Fruit fly (Drosophila melanogaster) whole organism, embryonic: ENCODE measurements around the gene ball.

Experiments used
- Aef1 ChIP-seq: fragments of 200-800 bp; sonication (Bioruptor generic); IDR thresholded peaks from 3 replicates; pipeline ENCODE4 v1.3.6; 2022; ENCODE audit warnings: missing biosample characterization, missing genetic modification characterization
- B-H1 ChIP-seq: fragments of 200-800 bp; sonication (Bioruptor generic); IDR thresholded peaks from 3 replicates; pipeline ENCODE4 v1.3.6; 2022; ENCODE audit warnings: missing biosample characterization, missing genetic modification characterization
- CG11696 ChIP-seq: fragments of 200-800 bp; sonication (Bioruptor generic); IDR thresholded peaks from 2 replicates; pipeline ENCODE4 v1.3.6; 2022; ENCODE audit warnings: missing biosample characterization, missing genetic modification characterization
- CG12071 ChIP-seq: fragments of 200-800 bp; sonication (Bioruptor generic); optimal IDR thresholded peaks from 3 replicates; lab custom pipeline; 2018; ENCODE audit warnings: missing biosample characterization, mild to moderate bottlenecking, missing genetic modification characterization
- CG12155 ChIP-seq: fragments of 200-800 bp; sonication (Bioruptor generic); optimal IDR thresholded peaks from 3 replicates; lab custom pipeline; 2016; ENCODE audit warnings: missing biosample characterization, missing genetic modification characterization
- CG12769 ChIP-seq: fragments of 200-800 bp; sonication (Bioruptor generic); optimal IDR thresholded peaks from 2 replicates; lab custom pipeline; 2019; ENCODE audit warnings: missing biosample characterization, mild to moderate bottlenecking, missing genetic modification characterization, moderate library complexity
- CG12942 ChIP-seq: fragments of 200-800 bp; sonication (Bioruptor generic); optimal IDR thresholded peaks from 3 replicates; lab custom pipeline; 2016; ENCODE audit warnings: missing biosample characterization, missing genetic modification characterization
- CG1792 ChIP-seq: fragments of 200-800 bp; sonication (Bioruptor generic); optimal IDR thresholded peaks from 2 replicates; lab custom pipeline; 2016; ENCODE audit warnings: missing biosample characterization, missing genetic modification characterization
- CG18262 ChIP-seq: fragments of 200-800 bp; optimal IDR thresholded peaks from 3 replicates; lab custom pipeline; 2019; ENCODE audit warnings: missing biosample characterization, mild to moderate bottlenecking, missing genetic modification characterization, moderate library complexity
- CG1832 ChIP-seq: fragments of 200-800 bp; sonication (Bioruptor generic); optimal IDR thresholded peaks from 2 replicates; lab custom pipeline; 2017; ENCODE audit warnings: missing biosample characterization, mild to moderate bottlenecking, missing genetic modification characterization, inconsistent platforms
- CG18764 ChIP-seq: fragments of 200-800 bp; sonication (Bioruptor generic); optimal IDR thresholded peaks from 3 replicates; lab custom pipeline; 2016; ENCODE audit warnings: missing biosample characterization, missing genetic modification characterization
- CG2712 ChIP-seq: fragments of 200-800 bp; optimal IDR thresholded peaks from 3 replicates; lab custom pipeline; 2019; ENCODE audit warnings: missing biosample characterization, mild to moderate bottlenecking, missing genetic modification characterization, moderate library complexity
- CG2889 ChIP-seq: fragments of 200-800 bp; sonication (Bioruptor generic); IDR thresholded peaks from 3 replicates; pipeline ENCODE4 v1.3.6; 2022; ENCODE audit warnings: missing biosample characterization, missing genetic modification characterization
- CG30403 ChIP-seq: fragments of 200-800 bp; sonication (Bioruptor generic); optimal IDR thresholded peaks from 3 replicates; lab custom pipeline; 2016; ENCODE audit warnings: missing biosample characterization, missing genetic modification characterization
- CG34422 ChIP-seq: fragments of 200-800 bp; sonication (Bioruptor generic); IDR thresholded peaks from 3 replicates; pipeline ENCODE4 v1.3.6; 2022; ENCODE audit warnings: missing biosample characterization, missing genetic modification characterization
- CG4820 ChIP-seq: fragments of 200-800 bp; sonication (Bioruptor generic); optimal IDR thresholded peaks from 3 replicates; lab custom pipeline; 2016; ENCODE audit warnings: missing biosample characterization, missing genetic modification characterization
- CG6689 ChIP-seq: fragments of 200-800 bp; sonication (Bioruptor generic); IDR thresholded peaks from 2 replicates; pipeline ENCODE4 v1.3.6; 2022; ENCODE audit warnings: missing biosample characterization, missing genetic modification characterization
- CG7271 ChIP-seq: fragments of 200-800 bp; sonication (Bioruptor generic); optimal IDR thresholded peaks from 2 replicates; lab custom pipeline; 2018; ENCODE audit warnings: missing biosample characterization, mild to moderate bottlenecking, missing genetic modification characterization, moderate library complexity
- CkIIα-i1 ChIP-seq: fragments of 200-800 bp; sonication (Bioruptor generic); IDR thresholded peaks from 2 replicates; pipeline ENCODE4 v1.3.6; 2022; ENCODE audit warnings: missing biosample characterization, missing genetic modification characterization
- CrebB ChIP-seq: fragments of 200-800 bp; sonication (Bioruptor generic); optimal IDR thresholded peaks from 3 replicates; lab custom pipeline; 2018; ENCODE audit warnings: missing biosample characterization, mild to moderate bottlenecking, missing genetic modification characterization
- Dip2 ChIP-seq: fragments of 200-800 bp; sonication (Bioruptor generic); IDR thresholded peaks from 2 replicates; pipeline ENCODE4 v1.3.6; 2022; ENCODE audit warnings: missing biosample characterization, missing genetic modification characterization
- Doc2 ChIP-seq: fragments of 200-800 bp; sonication (Bioruptor generic); IDR thresholded peaks from 2 replicates; pipeline ENCODE4 v1.3.6; 2022; ENCODE audit warnings: missing biosample characterization, missing genetic modification characterization
- Fer2 ChIP-seq: fragments of 200-800 bp; sonication (Bioruptor generic); optimal IDR thresholded peaks from 2 replicates; lab custom pipeline; 2018; ENCODE audit warnings: missing biosample characterization, mild to moderate bottlenecking, missing genetic modification characterization, moderate library complexity
- Hr78 ChIP-seq, 2 experiments: fragments of 200-800 bp in 1 of 2; fragments of >200 bp in 1 of 2; sonication (Bioruptor generic) in 1 of 2; optimal IDR thresholded peaks; 2 replicates each; lab custom pipeline; 2017 to 2019; ENCODE audit warnings: missing biosample characterization in 2 of 2, missing genetic modification characterization in 2 of 2, mild to moderate bottlenecking in 1 of 2, moderate library complexity in 1 of 2
- Hsf ChIP-seq: fragments of 200-800 bp; sonication (Bioruptor generic); optimal IDR thresholded peaks from 3 replicates; lab custom pipeline; 2016; ENCODE audit warnings: missing biosample characterization, missing genetic modification characterization
- Lpt ChIP-seq: fragments of >200 bp; optimal IDR thresholded peaks from 2 replicates; lab custom pipeline; 2018; ENCODE audit warnings: missing biosample characterization, missing genetic modification characterization
- MBD-R2 ChIP-seq: fragments of 200-800 bp; sonication (Bioruptor generic); IDR thresholded peaks from 2 replicates; pipeline ENCODE4 v1.3.6; 2022; ENCODE audit warnings: missing biosample characterization, missing genetic modification characterization
- Max ChIP-seq: fragments of 200-800 bp; sonication (Bioruptor generic); optimal IDR thresholded peaks from 2 replicates; lab custom pipeline; 2016; ENCODE audit warnings: missing biosample characterization, mild to moderate bottlenecking, missing genetic modification characterization
- Nf-YB ChIP-seq: fragments of 200-800 bp; sonication (Bioruptor generic); optimal IDR thresholded peaks from 3 replicates; lab custom pipeline; 2019; ENCODE audit warnings: missing biosample characterization, mild to moderate bottlenecking, missing genetic modification characterization, moderate library complexity
- Opbp ChIP-seq: fragments of 200-800 bp; sonication (Bioruptor generic); IDR thresholded peaks from 3 replicates; pipeline ENCODE4 v1.3.6; 2022; ENCODE audit warnings: missing biosample characterization, missing genetic modification characterization; ENCODE audit not compliant: partially characterized antibody
- Optix ChIP-seq: fragments of 200-800 bp; sonication (Bioruptor generic); IDR thresholded peaks from 3 replicates; pipeline ENCODE4 v1.3.6; 2022; ENCODE audit warnings: missing biosample characterization, missing genetic modification characterization
- Sry-β ChIP-seq: fragments of 200-800 bp; sonication (Bioruptor generic); optimal IDR thresholded peaks from 2 replicates; lab custom pipeline; 2018; ENCODE audit warnings: missing biosample characterization, mild to moderate bottlenecking, missing genetic modification characterization, moderate library complexity
- ab ChIP-seq: fragments of 200-800 bp; sonication (Bioruptor generic); optimal IDR thresholded peaks from 2 replicates; lab custom pipeline; 2016; ENCODE audit warnings: missing biosample characterization, missing genetic modification characterization
- abd-A ChIP-seq: fragments of 200-800 bp; sonication (Bioruptor generic); optimal IDR thresholded peaks from 3 replicates; lab custom pipeline; 2019; ENCODE audit warnings: missing biosample characterization, mild to moderate bottlenecking, missing genetic modification characterization, moderate library complexity
- aop ChIP-seq: fragments of 200-800 bp; sonication (Bioruptor generic); IDR thresholded peaks from 2 replicates; pipeline ENCODE4 v1.3.6; 2022; ENCODE audit warnings: missing biosample characterization, missing genetic modification characterization
- bsh ChIP-seq, 2 experiments: fragments of 200-800 bp; sonication (Bioruptor generic); optimal IDR thresholded peaks; 2 replicates each; lab custom pipeline; 2017 to 2018; ENCODE audit warnings: mild to moderate bottlenecking in 2 of 2, missing biosample characterization in 2 of 2, missing genetic modification characterization in 2 of 2, moderate library complexity in 1 of 2
- ci ChIP-seq: fragments of 200-800 bp; sonication (Bioruptor generic); IDR thresholded peaks from 3 replicates; pipeline ENCODE4 v1.3.6; 2022; ENCODE audit warnings: missing biosample characterization, missing genetic modification characterization
- dmrt11E ChIP-seq: fragments of 200-800 bp; sonication (Bioruptor generic); optimal IDR thresholded peaks from 3 replicates; lab custom pipeline; 2018; ENCODE audit warnings: missing biosample characterization, mild to moderate bottlenecking, missing genetic modification characterization, moderate library complexity
- fu2 ChIP-seq: fragments of 200-800 bp; sonication (Bioruptor generic); optimal IDR thresholded peaks from 2 replicates; lab custom pipeline; 2016; ENCODE audit warnings: missing biosample characterization, missing genetic modification characterization
- hkb ChIP-seq, 2 experiments: fragments of 200-800 bp in 1 of 2; fragments of >200 bp in 1 of 2; sonication (Bioruptor generic) in 1 of 2; IDR thresholded peaks in 1 of 2; optimal IDR thresholded peaks in 1 of 2; 2 replicates each; pipeline versions ENCODE4 v1.3.6 to Lab custom; 2017 to 2022; ENCODE audit warnings: missing biosample characterization in 1 of 2, missing genetic modification characterization in 1 of 2
- klu ChIP-seq: fragments of 200-800 bp; sonication (Bioruptor generic); IDR thresholded peaks from 2 replicates; pipeline ENCODE4 v1.3.6; 2022; ENCODE audit warnings: missing biosample characterization, missing genetic modification characterization
- lab ChIP-seq: fragments of 200-800 bp; sonication (Bioruptor generic); optimal IDR thresholded peaks from 3 replicates; lab custom pipeline; 2017; ENCODE audit warnings: missing biosample characterization, missing genetic modification characterization, mild to moderate bottlenecking, moderate library complexity, missing genetic modification reagents
- lmd ChIP-seq: fragments of 200-800 bp; sonication (Bioruptor generic); IDR thresholded peaks from 2 replicates; pipeline ENCODE4 v1.3.6; 2022; ENCODE audit warnings: missing biosample characterization, missing genetic modification characterization
- nmo ChIP-seq: fragments of 200-800 bp; sonication (Bioruptor generic); optimal IDR thresholded peaks from 2 replicates; lab custom pipeline; 2018; ENCODE audit warnings: missing biosample characterization, mild to moderate bottlenecking, missing genetic modification characterization, moderate library complexity
- slou ChIP-seq: fragments of 200-800 bp; sonication (Bioruptor generic); optimal IDR thresholded peaks from 3 replicates; lab custom pipeline; 2016; ENCODE audit warnings: missing biosample characterization, missing genetic modification characterization
- sr ChIP-seq: fragments of 200-800 bp; sonication (Bioruptor generic); IDR thresholded peaks from 3 replicates; pipeline ENCODE4 v1.3.6; 2022; ENCODE audit warnings: missing biosample characterization, missing genetic modification characterization
- unpg ChIP-seq: fragments of 200-800 bp; sonication (Bioruptor generic); optimal IDR thresholded peaks from 3 replicates; lab custom pipeline; 2018; ENCODE audit warnings: missing biosample characterization, mild to moderate bottlenecking, missing genetic modification characterization, moderate library complexity
- z ChIP-seq: fragments of 200-800 bp; sonication (Bioruptor generic); IDR thresholded peaks from 3 replicates; pipeline ENCODE4 v1.3.6; 2022; ENCODE audit warnings: missing biosample characterization, missing genetic modification characterization

Gene ball

dm6 chr3R:26892764-26893163 lies 26.2 kb upstream of the ball start (continued):
- TF ChIP-seq nmo (GFP tag; lab: Kevin White, UChicago) (peak; percentile 48), CG7271 (tag; lab: Kevin White, UChicago) (no peak), CG12942 (GFP tag; lab: Kevin White, UChicago) (no peak), CG6689 (no peak), bsh (GFP tag; optimal IDR thresholded peaks at IDR 0.05; lab: Kevin White, UChicago) (peak; percentile 11 to 37), Max (GFP tag; lab: Kevin White, UChicago) (no peak), aop (GFP tag; lab: Robert Waterston, UW) (no peak), Aef1 (GFP tag; lab: Robert Waterston, UW) (0 out of 3 replicates have a peak, but pooled peaks have one; percentile 11), Nf-YB (no peak), lmd (GFP tag; lab: Robert Waterston, UW) (no peak), CG18262 (tag; lab: Kevin White, UChicago) (peak; percentile 36), Lpt (GFP tag; lab: Kevin White, UChicago) (no peak), Sry-β (GFP tag; lab: Kevin White, UChicago) (no peak), CkIIα-i1 (GFP tag; lab: Robert Waterston, UW) (no peak), CG1792 (GFP tag; lab: Kevin White, UChicago) (no peak), CG30403 (GFP tag; lab: Kevin White, UChicago) (peak; percentile 37), CrebB (no peak), hkb (optimal IDR thresholded peaks at IDR 0.05; lab: Kevin White, UChicago) (no peak), hkb (GFP tag; IDR thresholded peaks at IDR 0.05; lab: Robert Waterston, UW) (peak; percentile 55; the same call in 1 of the 2 replicates), slou (GFP tag; lab: Kevin White, UChicago) (no peak), CG2712 (tag; lab: Kevin White, UChicago) (peak; percentile 19), CG1832 (GFP tag; lab: Kevin White, UChicago) (no peak), CG2889 (no peak), lab (GFP tag; lab: Kevin White, UChicago) (no peak), z (GFP tag; lab: Robert Waterston, UW) (no peak), abd-A (tag; lab: Kevin White, UChicago) (peak; percentile 6), unpg (GFP tag; lab: Kevin White, UChicago) (peak; percentile 50), Opbp (GFP tag; lab: Robert Waterston, UW) (no peak), MBD-R2 (GFP tag; lab: Robert Waterston, UW) (no peak), klu (GFP tag; lab: Robert Waterston, UW) (no peak), B-H1 (GFP tag; lab: Robert Waterston, UW) (no peak), CG11696 (GFP tag; lab: Robert Waterston, UW) (0 out of 2 replicates have a peak, but pooled peaks have one; percentile 22), Hsf (GFP tag; lab: Kevin White, UChicago) (peak; percentile 25), fu2 (GFP tag; lab: Kevin White, UChicago) (no peak), Fer2 (tag; lab: Kevin White, UChicago) (no peak), Doc2 (GFP tag; lab: Robert Waterston, UW) (no peak), dmrt11E (tag; lab: Kevin White, UChicago) (peak; percentile 33), CG12071 (no peak), CG4820 (GFP tag; lab: Kevin White, UChicago) (no peak), CG12155 (GFP tag; lab: Kevin White, UChicago) (no peak), ci (GFP tag; lab: Robert Waterston, UW) (peak; percentile 19; the same call in 1 of the 3 replicates), ab (GFP tag; lab: Kevin White, UChicago) (no peak), Hr78 (GFP tag; optimal IDR thresholded peaks at IDR 0.05; lab: Kevin White, UChicago) (peak in 1 of 2 experiments; percentile 40), CG12769 (peak; percentile 9), sr (GFP tag; lab: Robert Waterston, UW) (no peak), Optix (GFP tag; lab: Robert Waterston, UW) (no peak), Dip2 (no peak), CG18764 (GFP tag; lab: Kevin White, UChicago) (no peak), CG34422 (GFP tag; lab: Robert Waterston, UW) (no peak)
